Fruit fly (Drosophila melanogaster) whole organism, embryonic: ENCODE measurements around the gene Uch-L5R.

Experiments used
- Awh ChIP-seq: fragments of 200-800 bp; sonication (Bioruptor generic); IDR thresholded peaks from 2 replicates; pipeline ENCODE4, ENCODE4 v1.3.6; 2022; ENCODE audit warnings: missing biosample characterization, missing genetic modification characterization
- CG10654 ChIP-seq: fragments of 200-800 bp; sonication (Bioruptor generic); optimal IDR thresholded peaks from 2 replicates; lab custom pipeline; 2016; ENCODE audit warnings: missing biosample characterization, missing genetic modification characterization
- CG11093 ChIP-seq: fragments of 200-800 bp; sonication (Bioruptor generic); IDR thresholded peaks from 3 replicates; pipeline ENCODE4 v1.3.6; 2022; ENCODE audit warnings: missing biosample characterization, missing genetic modification characterization
- CG12155 ChIP-seq: fragments of 200-800 bp; sonication (Bioruptor generic); optimal IDR thresholded peaks from 3 replicates; lab custom pipeline; 2016; ENCODE audit warnings: missing biosample characterization, missing genetic modification characterization
- CG14050 ChIP-seq: fragments of 200-800 bp; sonication (Bioruptor generic); IDR thresholded peaks from 3 replicates; pipeline ENCODE4 v1.3.6; 2022; ENCODE audit warnings: missing biosample characterization, missing genetic modification characterization
- CG15601 ChIP-seq: fragments of 200-800 bp; sonication (Bioruptor generic); optimal IDR thresholded peaks from 3 replicates; lab custom pipeline; 2019; ENCODE audit warnings: missing biosample characterization, mild to moderate bottlenecking, missing genetic modification characterization, moderate library complexity
- CG17385 ChIP-seq: fragments of 200-800 bp; sonication (Bioruptor generic); optimal IDR thresholded peaks from 3 replicates; lab custom pipeline; 2018; ENCODE audit warnings: missing biosample characterization, mild to moderate bottlenecking, missing genetic modification characterization
- CG17568 ChIP-seq: fragments of 200-800 bp; sonication (Bioruptor generic); optimal IDR thresholded peaks from 2 replicates; lab custom pipeline; 2018; ENCODE audit warnings: missing biosample characterization, mild to moderate bottlenecking, missing genetic modification characterization, moderate library complexity
- CG18619 ChIP-seq: fragments of 200-800 bp; sonication (Bioruptor generic); optimal IDR thresholded peaks from 3 replicates; lab custom pipeline; 2017; ENCODE audit warnings: missing biosample characterization, mild to moderate bottlenecking, missing genetic modification characterization
- CG2120 ChIP-seq: fragments of 200-800 bp; sonication (Bioruptor generic); optimal IDR thresholded peaks from 3 replicates; lab custom pipeline; 2016; ENCODE audit warnings: missing biosample characterization, missing genetic modification characterization
- CG2712 ChIP-seq: fragments of 200-800 bp; optimal IDR thresholded peaks from 3 replicates; lab custom pipeline; 2019; ENCODE audit warnings: missing biosample characterization, mild to moderate bottlenecking, missing genetic modification characterization, moderate library complexity
- CG31365 ChIP-seq: fragments of 200-800 bp; sonication (Bioruptor generic); optimal IDR thresholded peaks from 2 replicates; lab custom pipeline; 2018; ENCODE audit warnings: missing biosample characterization, mild to moderate bottlenecking, missing genetic modification characterization
- CG43689 ChIP-seq: fragments of 200-800 bp; sonication (Bioruptor generic); IDR thresholded peaks from 2 replicates; pipeline ENCODE4 v1.3.6; 2022; ENCODE audit warnings: missing biosample characterization, missing genetic modification characterization
- CG7271 ChIP-seq: fragments of 200-800 bp; sonication (Bioruptor generic); optimal IDR thresholded peaks from 2 replicates; lab custom pipeline; 2018; ENCODE audit warnings: missing biosample characterization, mild to moderate bottlenecking, missing genetic modification characterization, moderate library complexity
- CG8765 ChIP-seq: fragments of 200-800 bp; sonication (Bioruptor generic); IDR thresholded peaks from 2 replicates; pipeline ENCODE4 v1.3.6; 2022; ENCODE audit warnings: missing biosample characterization, missing genetic modification characterization
- CG9437 ChIP-seq: fragments of 200-800 bp; sonication (Bioruptor generic); optimal IDR thresholded peaks from 2 replicates; lab custom pipeline; 2018; ENCODE audit warnings: missing biosample characterization, mild to moderate bottlenecking, missing genetic modification characterization
- Dfd ChIP-seq, 2 experiments: fragments of >200 bp; optimal IDR thresholded peaks; 2 replicates each; lab custom pipeline; 2017; ENCODE audit warnings: missing biosample characterization in 2 of 2, missing genetic modification characterization in 2 of 2
- Dp ChIP-seq: fragments of 200-800 bp; sonication (Bioruptor generic); optimal IDR thresholded peaks from 2 replicates; lab custom pipeline; 2018; ENCODE audit warnings: missing biosample characterization, mild to moderate bottlenecking, missing genetic modification characterization, moderate library complexity
- GATAe ChIP-seq: fragments of 200-800 bp; sonication (Bioruptor generic); conservative IDR thresholded peaks from 2 replicates; pipeline ENCODE4 v1.3.6; 2022; ENCODE audit warnings: missing biosample characterization, missing genetic modification characterization
- Gug ChIP-seq: fragments of 200-800 bp; sonication (Bioruptor generic); IDR thresholded peaks from 4 replicates; pipeline ENCODE4 v1.3.6; 2022; ENCODE audit warnings: missing biosample characterization, missing genetic modification characterization
- H15 ChIP-seq: fragments of 200-800 bp; sonication (Bioruptor generic); IDR thresholded peaks from 3 replicates; pipeline ENCODE4 v1.3.6; 2022; ENCODE audit warnings: missing biosample characterization, missing genetic modification characterization
- Mad ChIP-seq: fragments of 200-800 bp; sonication (Bioruptor generic); optimal IDR thresholded peaks from 2 replicates; lab custom pipeline; 2016; ENCODE audit warnings: missing biosample characterization, missing genetic modification characterization
- Myb ChIP-seq: fragments of 200-800 bp; sonication (Bioruptor generic); optimal IDR thresholded peaks from 2 replicates; lab custom pipeline; 2016; ENCODE audit warnings: missing biosample characterization, missing genetic modification characterization
- NFAT ChIP-seq: fragments of 200-800 bp; sonication (Bioruptor generic); IDR thresholded peaks from 2 replicates; pipeline ENCODE4 v1.3.6; 2022; ENCODE audit warnings: missing biosample characterization, missing genetic modification characterization
- Nf-YB ChIP-seq: fragments of 200-800 bp; sonication (Bioruptor generic); optimal IDR thresholded peaks from 3 replicates; lab custom pipeline; 2019; ENCODE audit warnings: missing biosample characterization, mild to moderate bottlenecking, missing genetic modification characterization, moderate library complexity
- Ssrp ChIP-seq: fragments of 200-800 bp; sonication (Bioruptor generic); optimal IDR thresholded peaks from 2 replicates; lab custom pipeline; 2018; ENCODE audit warnings: missing biosample characterization, mild to moderate bottlenecking, missing genetic modification characterization, moderate library complexity
- Xbp1 ChIP-seq: fragments of 200-800 bp; sonication (Bioruptor generic); optimal IDR thresholded peaks from 3 replicates; lab custom pipeline; 2016; ENCODE audit warnings: missing biosample characterization, mild to moderate bottlenecking, missing genetic modification characterization
- Xrp1 ChIP-seq: fragments of 200-800 bp; sonication (Bioruptor generic); IDR thresholded peaks from 2 replicates; pipeline ENCODE4 v1.3.6; 2022; ENCODE audit warnings: missing biosample characterization, missing genetic modification characterization
- abd-A ChIP-seq: fragments of 200-800 bp; sonication (Bioruptor generic); optimal IDR thresholded peaks from 3 replicates; lab custom pipeline; 2019; ENCODE audit warnings: missing biosample characterization, mild to moderate bottlenecking, missing genetic modification characterization, moderate library complexity
- aop ChIP-seq: fragments of 200-800 bp; sonication (Bioruptor generic); IDR thresholded peaks from 2 replicates; pipeline ENCODE4 v1.3.6; 2022; ENCODE audit warnings: missing biosample characterization, missing genetic modification characterization
- az2 ChIP-seq: fragments of 200-800 bp; sonication (Bioruptor generic); optimal IDR thresholded peaks from 3 replicates; lab custom pipeline; 2016; ENCODE audit warnings: missing biosample characterization, missing genetic modification characterization
- bab2 ChIP-seq: fragments of 200-800 bp; sonication (Bioruptor generic); optimal IDR thresholded peaks from 2 replicates; lab custom pipeline; 2016; ENCODE audit warnings: missing biosample characterization, missing genetic modification characterization
- cato ChIP-seq: fragments of 200-800 bp; sonication (Bioruptor generic); optimal IDR thresholded peaks from 2 replicates; lab custom pipeline; 2016; ENCODE audit warnings: missing biosample characterization, missing genetic modification characterization, borderline replicate concordance
- chn ChIP-seq: fragments of 200-800 bp; sonication (Bioruptor generic); optimal IDR thresholded peaks from 2 replicates; lab custom pipeline; 2016; ENCODE audit warnings: missing biosample characterization, missing genetic modification characterization
- da ChIP-seq: fragments of 200-800 bp; sonication (Bioruptor generic); optimal IDR thresholded peaks from 2 replicates; lab custom pipeline; 2016; ENCODE audit warnings: missing biosample characterization, missing genetic modification characterization
- ems ChIP-seq: fragments of 200-800 bp; sonication (Bioruptor generic); optimal IDR thresholded peaks from 3 replicates; lab custom pipeline; 2016; ENCODE audit warnings: missing biosample characterization, missing genetic modification characterization
- fd102C ChIP-seq: fragments of 200-800 bp; sonication (Bioruptor generic); optimal IDR thresholded peaks from 2 replicates; lab custom pipeline; 2018; ENCODE audit warnings: missing biosample characterization, mild to moderate bottlenecking, missing genetic modification characterization, moderate library complexity
- ftz-f1 ChIP-seq: fragments of 200-800 bp; sonication (Bioruptor generic); optimal IDR thresholded peaks from 2 replicates; lab custom pipeline; 2016; ENCODE audit warnings: missing biosample characterization, missing genetic modification characterization
- ham ChIP-seq: fragments of 200-800 bp; sonication (Bioruptor generic); IDR thresholded peaks from 2 replicates; pipeline ENCODE4 v1.3.6; 2022; ENCODE audit warnings: missing biosample characterization, missing genetic modification characterization
- her ChIP-seq: fragments of 200-800 bp; sonication (Bioruptor generic); optimal IDR thresholded peaks from 2 replicates; lab custom pipeline; 2016; ENCODE audit warnings: missing biosample characterization, missing genetic modification characterization
- klu ChIP-seq: fragments of 200-800 bp; sonication (Bioruptor generic); IDR thresholded peaks from 2 replicates; pipeline ENCODE4 v1.3.6; 2022; ENCODE audit warnings: missing biosample characterization, missing genetic modification characterization
- maf-S ChIP-seq: fragments of 200-800 bp; sonication (Bioruptor generic); optimal IDR thresholded peaks from 2 replicates; lab custom pipeline; 2016; ENCODE audit warnings: missing biosample characterization, missing genetic modification characterization
- phol ChIP-seq: fragments of 200-800 bp; sonication (Bioruptor generic); optimal IDR thresholded peaks from 3 replicates; lab custom pipeline; 2018; ENCODE audit warnings: missing biosample characterization, mild to moderate bottlenecking, missing genetic modification characterization, moderate library complexity
- pita ChIP-seq: fragments of 200-800 bp; sonication (Bioruptor generic); optimal IDR thresholded peaks from 2 replicates; lab custom pipeline; 2017; ENCODE audit warnings: missing biosample characterization, mild to moderate bottlenecking, missing genetic modification characterization
- prd ChIP-seq, 3 experiments: fragments of >200 bp in 2 of 3; fragments of 200-800 bp in 1 of 3; sonication (Bioruptor generic) in 1 of 3; optimal IDR thresholded peaks in 2 of 3; IDR thresholded peaks in 1 of 3; 2 replicates in 2 of 3; 3 replicates in 1 of 3; pipeline versions ENCODE4 v1.3.6 to Lab custom; 2017 to 2022; ENCODE audit warnings: missing biosample characterization in 1 of 3, missing genetic modification characterization in 1 of 3
- repo ChIP-seq: fragments of 200-800 bp; sonication (Bioruptor generic); optimal IDR thresholded peaks from 2 replicates; lab custom pipeline; 2016; ENCODE audit warnings: missing biosample characterization, missing genetic modification characterization
- sim ChIP-seq: fragments of 200-800 bp; sonication (Bioruptor generic); IDR thresholded peaks from 2 replicates; pipeline ENCODE4 v1.3.6; 2022; ENCODE audit warnings: missing biosample characterization, missing genetic modification characterization
- sna ChIP-seq: fragments of 200-800 bp; sonication (Bioruptor generic); IDR thresholded peaks from 2 replicates; pipeline ENCODE4 v1.3.6; 2022; ENCODE audit warnings: missing biosample characterization, missing genetic modification characterization; ENCODE audit not compliant: partially characterized antibody
- tio ChIP-seq: fragments of 200-800 bp; sonication (Bioruptor generic); optimal IDR thresholded peaks from 2 replicates; lab custom pipeline; 2017; ENCODE audit warnings: missing biosample characterization, missing genetic modification characterization, inconsistent platforms
- toy ChIP-seq: fragments of 200-800 bp; sonication (Bioruptor generic); IDR thresholded peaks from 2 replicates; pipeline ENCODE4 v1.3.6; 2022; ENCODE audit warnings: missing biosample characterization, missing genetic modification characterization
- wek ChIP-seq: fragments of 200-800 bp; sonication (Bioruptor generic); optimal IDR thresholded peaks from 3 replicates; lab custom pipeline; 2018; ENCODE audit warnings: missing biosample characterization, mild to moderate bottlenecking, missing genetic modification characterization, moderate library complexity

The Uch-L5R gene

DNA sequence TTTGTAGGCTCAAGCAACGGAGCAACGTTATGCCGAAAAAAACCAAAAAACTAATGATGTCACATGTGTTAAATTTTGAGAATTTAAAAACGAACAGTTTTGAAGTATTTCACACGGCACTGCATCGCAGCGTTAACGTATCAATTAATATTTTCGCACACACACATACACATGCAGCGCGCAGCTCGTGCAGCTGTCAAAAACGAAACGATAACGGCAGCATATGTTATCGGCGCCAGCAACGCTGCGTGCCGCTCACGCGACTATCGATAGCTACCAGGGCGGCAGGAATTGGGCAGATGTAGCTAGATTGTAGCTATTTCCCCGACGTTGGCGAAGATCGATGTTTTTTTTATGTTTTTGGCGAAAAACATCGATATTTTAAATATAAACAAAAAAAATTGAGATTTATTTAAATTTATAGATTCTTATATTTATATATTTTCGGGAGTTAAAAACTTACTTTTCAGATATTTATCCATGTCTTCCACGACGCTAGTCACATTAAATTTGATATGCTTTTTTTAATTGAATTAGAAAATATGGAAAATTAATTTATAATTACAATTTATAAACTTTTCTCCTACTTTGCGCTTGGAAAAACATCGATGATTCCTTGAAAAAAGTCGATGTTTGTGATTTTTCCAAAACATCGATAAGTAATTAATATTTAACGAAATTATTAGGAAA, 27.5 kb downstream of the Uch-L5R start, which contains the start of gene Usp7 (continued):
- TF ChIP-seq Awh (GFP tag; lab: Robert Waterston, UW) (no peak), maf-S (peak; percentile 2), CG2712 (tag; lab: Kevin White, UChicago) (peak; percentile 48), Xbp1 (GFP tag; lab: Kevin White, UChicago) (peak; percentile 35), chn (no peak), sna (GFP tag; lab: Robert Waterston, UW) (peak; percentile 79), Dp (GFP tag; lab: Kevin White, UChicago) (peak; percentile 55), CG15601 (tag; lab: Kevin White, UChicago) (peak; percentile 52), repo (GFP tag; lab: Kevin White, UChicago) (no peak), CG10654 (GFP tag; lab: Kevin White, UChicago) (no peak), CG12155 (GFP tag; lab: Kevin White, UChicago) (no peak), bab2 (GFP tag; lab: Kevin White, UChicago) (no peak), CG17385 (GFP tag; lab: Kevin White, UChicago) (no peak), phol (peak; percentile 52), cato (no peak), tio (GFP tag; lab: Kevin White, UChicago) (no peak), CG11093 (GFP tag; lab: Robert Waterston, UW) (no peak), ftz-f1 (GFP tag; lab: Kevin White, UChicago) (no peak), her (no peak), Gug (GFP tag; lab: Robert Waterston, UW) (no peak; the same call in 3 of the 4 replicates), az2 (GFP tag; lab: Kevin White, UChicago) (no peak), H15 (GFP tag; lab: Robert Waterston, UW) (no peak), toy (no peak), pita (GFP tag; lab: Kevin White, UChicago) (no peak), klu (GFP tag; lab: Robert Waterston, UW) (no peak), GATAe (no peak), Mad (GFP tag; lab: Kevin White, UChicago) (peak; percentile 21), Myb (peak; percentile 26), prd (optimal IDR thresholded peaks at IDR 0.05; lab: Kevin White, UChicago) (no peak), prd (GFP tag; IDR thresholded peaks at IDR 0.05; lab: Robert Waterston, UW) (0 out of 3 replicates have a peak, but pooled peaks have one; percentile 28), ems (GFP tag; lab: Kevin White, UChicago) (no peak), ham (no peak), fd102C (no peak), CG17568 (GFP tag; lab: Kevin White, UChicago) (no peak), wek (no peak), CG18619 (no peak), CG7271 (tag; lab: Kevin White, UChicago) (no peak), CG43689 (no peak), Nf-YB (GFP tag; lab: Kevin White, UChicago) (no peak), NFAT (GFP tag; lab: Robert Waterston, UW) (no peak), CG9437 (GFP tag; lab: Kevin White, UChicago) (peak; percentile 30), Ssrp (no peak), CG2120 (GFP tag; lab: Kevin White, UChicago) (no peak), CG8765 (GFP tag; lab: Robert Waterston, UW) (no peak), aop (GFP tag; lab: Robert Waterston, UW) (no peak), Xrp1 (GFP tag; lab: Robert Waterston, UW) (no peak), sim (GFP tag; lab: Robert Waterston, UW) (no peak), CG31365 (no peak), abd-A (no peak), CG14050 (GFP tag; lab: Robert Waterston, UW) (no peak), Dfd (GFP tag; optimal IDR thresholded peaks at IDR 0.05; lab: Kevin White, UChicago) (no peak), da (no peak)
